Worm (Caenorhabditis elegans) whole organism, L2 larva: ENCODE measurements around the gene glt-4.

Source experiments
- ama-1 ChIP-seq: fragments of 150-350 bp; optimal IDR thresholded peaks from 2 replicates; lab custom pipeline; 2018; ENCODE audit warnings: inconsistent platforms
- blmp-1 ChIP-seq: sonication (generic microtip); optimal IDR thresholded peaks from 2 replicates; lab custom pipeline; 2017; ENCODE audit warnings: missing genetic modification characterization, mild to moderate bottlenecking, missing compliant biosample characterization, antibody characterized with exemption, moderate library complexity; ENCODE audit not compliant: insufficient read depth
- dmd-4 ChIP-seq: sonication (generic microtip); optimal IDR thresholded peaks from 2 replicates; lab custom pipeline; 2017; ENCODE audit warnings: missing biosample characterization, missing genetic modification characterization
- elt-3 ChIP-seq: sonication (generic microtip); optimal IDR thresholded peaks from 2 replicates; lab custom pipeline; 2017; ENCODE audit warnings: missing biosample characterization, missing genetic modification characterization
- fos-1 ChIP-seq: fragments of 150-350 bp; optimal IDR thresholded peaks from 2 replicates; lab custom pipeline; 2014; ENCODE audit warnings: missing biosample characterization, missing genetic modification characterization
- nhr-237 ChIP-seq: fragments of 150-350 bp; optimal IDR thresholded peaks from 2 replicates; lab custom pipeline; 2014; ENCODE audit warnings: missing biosample characterization, missing genetic modification characterization
- nhr-25 ChIP-seq: fragments of 150-350 bp; sonication (generic microtip); optimal IDR thresholded peaks from 3 replicates; lab custom pipeline; 2014; ENCODE audit warnings: missing biosample characterization, missing genetic modification characterization
- sem-4 ChIP-seq: fragments of 150-350 bp; optimal IDR thresholded peaks from 2 replicates; lab custom pipeline; 2014; ENCODE audit warnings: missing biosample characterization, missing genetic modification reagents, missing genetic modification characterization
- skn-1 ChIP-seq: sonication (generic microtip); optimal IDR thresholded peaks from 2 replicates; lab custom pipeline; 2017; ENCODE audit warnings: missing biosample characterization, missing genetic modification characterization
- snpc-4 ChIP-seq: fragments of 150-350 bp; optimal IDR thresholded peaks from 2 replicates; lab custom pipeline; 2014; ENCODE audit warnings: missing biosample characterization, missing genetic modification characterization
- ztf-11 ChIP-seq: sonication (generic microtip); optimal IDR thresholded peaks from 2 replicates; lab custom pipeline; 2017; ENCODE audit warnings: missing biosample characterization, missing genetic modification characterization

DNA sequence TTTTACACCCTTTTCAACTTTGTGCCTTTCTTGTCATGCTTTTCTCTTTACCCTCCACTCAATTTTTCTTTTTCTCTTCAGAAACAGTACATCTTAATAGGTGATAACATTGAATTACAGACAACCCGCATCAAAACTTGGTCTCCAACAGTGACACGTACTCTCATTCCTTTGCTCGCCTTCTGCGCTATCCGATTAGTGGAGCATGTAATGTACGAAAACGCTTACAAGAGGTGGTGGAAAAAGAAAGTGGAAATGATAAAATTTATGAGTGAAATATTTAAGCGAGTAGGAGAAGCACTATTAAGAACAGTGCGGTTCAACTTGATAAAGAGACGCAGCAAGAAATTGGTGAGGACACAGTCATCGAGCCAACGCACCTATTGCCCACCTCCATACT lies 53.3 kb downstream of the glt-4 start, which contains the start of gene pept-1:
- TF ChIP-seq ztf-11 (no peak), nhr-25 (tag; lab: Kevin White, UChicago) (no peak), skn-1 (no peak), dmd-4 (tag; lab: Kevin White, UChicago) (no peak), blmp-1 (no peak), elt-3 (no peak), ama-1 (lab: Kevin White, UChicago) (no peak), snpc-4 (tag; lab: Kevin White, UChicago) (no peak), fos-1 (tag; lab: Kevin White, UChicago) (peak; percentile 92), nhr-237 (tag; lab: Kevin White, UChicago) (no peak), sem-4 (no peak)
